Fruit fly (Drosophila melanogaster): ENCODE data around the gene MED15.

dm6 chr2L:498474-498821 lies 25.6 kb downstream of the MED15 start:
- no peak for TF ChIP-seq br (GFP tag; optimal IDR thresholded peaks at IDR 0.05)
- no peak for TF ChIP-seq pan (optimal IDR thresholded peaks at IDR 0.05)
- TF ChIP-seq Hr78 (GFP tag; optimal IDR thresholded peaks at IDR 0.05), result no peak
- TF ChIP-seq psq (GFP tag; optimal IDR thresholded peaks at IDR 0.05), result no peak
- no peak for TF ChIP-seq usp (GFP tag; optimal IDR thresholded peaks at IDR 0.05)
- TF ChIP-seq Mio (GFP tag; optimal IDR thresholded peaks at IDR 0.05), result no peak
